Worm (Caenorhabditis elegans) whole organism, L3 larva: ENCODE measurements around the gene Y57G11C.40.

ENCODE experiments used
- ceh-28 ChIP-seq: fragments of 150-350 bp; optimal IDR thresholded peaks from 2 replicates; lab custom pipeline; 2014; ENCODE audit warnings: missing biosample characterization, missing genetic modification reagents, missing genetic modification characterization
- fkh-10 ChIP-seq: sonication (generic microtip); optimal IDR thresholded peaks from 2 replicates; lab custom pipeline; 2017; ENCODE audit warnings: missing biosample characterization, missing genetic modification reagents, missing genetic modification characterization
- nhr-12 ChIP-seq: fragments of 150-350 bp; optimal IDR thresholded peaks from 2 replicates; lab custom pipeline; 2014; ENCODE audit warnings: missing biosample characterization, missing genetic modification characterization
- tbx-2 ChIP-seq: sonication (generic microtip); optimal IDR thresholded peaks from 2 replicates; lab custom pipeline; 2016; ENCODE audit warnings: mild to moderate bottlenecking, missing genetic modification characterization, missing compliant biosample characterization
- unc-62 ChIP-seq: fragments of 150-350 bp; sonication (generic microtip); optimal IDR thresholded peaks from 4 replicates; lab custom pipeline; 2014; ENCODE audit warnings: missing biosample characterization, missing genetic modification reagents, missing genetic modification characterization
- zag-1 ChIP-seq: fragments of 150-350 bp; optimal IDR thresholded peaks from 2 replicates; lab custom pipeline; 2014; ENCODE audit warnings: missing biosample characterization, missing genetic modification characterization

DNA sequence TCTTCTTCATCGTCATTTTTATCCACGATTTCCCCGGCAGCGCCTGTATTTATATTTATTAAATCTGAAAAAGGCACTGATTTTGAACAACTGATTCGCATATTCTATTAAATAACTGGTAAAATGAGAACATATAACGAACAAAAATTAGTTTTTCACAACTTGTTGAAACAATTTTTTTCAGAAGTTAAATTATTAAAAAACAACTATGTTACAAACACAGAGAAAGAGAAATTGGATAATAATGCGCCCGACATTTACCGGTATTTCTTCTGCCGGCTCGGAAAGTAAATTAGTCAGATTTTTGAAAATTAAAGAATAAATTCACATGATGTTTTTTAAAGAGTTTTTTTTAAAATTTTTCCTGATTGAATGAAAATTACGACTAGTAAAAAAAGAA is 4.2 kb downstream of the Y57G11C.40 start, which contains the start of gene haf-8:
- TF ChIP-seq nhr-12 (tag; lab: Kevin White, UChicago) (no peak), ceh-28 (no peak), fkh-10 (GFP tag; lab: Kevin White, UChicago) (no peak), tbx-2 (no peak), zag-1 (tag; lab: Kevin White, UChicago) (no peak), unc-62 (GFP tag; lab: Kevin White, UChicago) (no peak)
